Worm (Caenorhabditis elegans) whole organism, L3 larva: Measurements from ENCODE around the gene C27H6.8.

Source experiments
- R02D3.7 ChIP-seq: fragments of 150-350 bp; optimal IDR thresholded peaks from 2 replicates; lab custom pipeline; 2014; ENCODE audit warnings: missing biosample characterization, missing genetic modification characterization
- ZK546.5 ChIP-seq: sonication (generic microtip); optimal IDR thresholded peaks from 2 replicates; lab custom pipeline; 2017; ENCODE audit warnings: missing biosample characterization, missing genetic modification characterization
- aly-2 ChIP-seq: fragments of 150-350 bp; optimal IDR thresholded peaks from 2 replicates; lab custom pipeline; 2014; ENCODE audit warnings: missing biosample characterization, missing genetic modification characterization
- ama-1 ChIP-seq: fragments of 150-350 bp; optimal IDR thresholded peaks from 2 replicates; lab custom pipeline; 2018
- ceh-16 ChIP-seq: sonication (generic microtip); optimal IDR thresholded peaks from 2 replicates; lab custom pipeline; 2017; ENCODE audit warnings: missing biosample characterization, missing genetic modification characterization
- ceh-28 ChIP-seq: fragments of 150-350 bp; optimal IDR thresholded peaks from 2 replicates; lab custom pipeline; 2014; ENCODE audit warnings: missing biosample characterization, missing genetic modification reagents, missing genetic modification characterization
- ceh-82 ChIP-seq: fragments of 150-350 bp; optimal IDR thresholded peaks from 2 replicates; lab custom pipeline; 2014; ENCODE audit warnings: missing biosample characterization, missing genetic modification characterization
- ceh-9 ChIP-seq: sonication (generic microtip); optimal IDR thresholded peaks from 2 replicates; lab custom pipeline; 2018; ENCODE audit warnings: missing biosample characterization, missing genetic modification characterization
- daf-12 ChIP-seq: fragments of 150-350 bp; optimal IDR thresholded peaks from 2 replicates; lab custom pipeline; 2014; ENCODE audit warnings: missing biosample characterization, missing genetic modification reagents, missing genetic modification characterization
- egl-27 ChIP-seq: sonication (generic microtip); optimal IDR thresholded peaks from 4 replicates; lab custom pipeline; 2017; ENCODE audit warnings: missing biosample characterization, missing genetic modification reagents, missing genetic modification characterization
- egl-5 ChIP-seq: fragments of 150-350 bp; optimal IDR thresholded peaks from 2 replicates; lab custom pipeline; 2017; ENCODE audit warnings: missing biosample characterization, missing genetic modification reagents, missing genetic modification characterization, inconsistent platforms
- elt-1 ChIP-seq: fragments of 150-350 bp; optimal IDR thresholded peaks from 2 replicates; lab custom pipeline; 2014; ENCODE audit warnings: missing biosample characterization, missing genetic modification characterization
- elt-2 ChIP-seq: sonication (generic microtip); optimal IDR thresholded peaks from 2 replicates; lab custom pipeline; 2016; ENCODE audit warnings: missing genetic modification reagents, mild to moderate bottlenecking, missing genetic modification characterization, missing compliant biosample characterization
- elt-3 ChIP-seq, 3 experiments: fragments of 150-350 bp in 1 of 3; sonication (generic microtip) in 2 of 3; optimal IDR thresholded peaks; 2 replicates in 2 of 3; 4 replicates in 1 of 3; lab custom pipeline; 2014 to 2017; ENCODE audit warnings: missing biosample characterization in 3 of 3, missing genetic modification characterization in 3 of 3
- eor-1 ChIP-seq, 2 experiments: fragments of 150-350 bp; optimal IDR thresholded peaks; 2 replicates each; lab custom pipeline; 2014 to 2018; ENCODE audit warnings: missing biosample characterization in 2 of 2, missing genetic modification characterization in 2 of 2
- fkh-10 ChIP-seq: sonication (generic microtip); optimal IDR thresholded peaks from 2 replicates; lab custom pipeline; 2017; ENCODE audit warnings: missing biosample characterization, missing genetic modification reagents, missing genetic modification characterization
- fkh-2 ChIP-seq: fragments of 150-350 bp; optimal IDR thresholded peaks from 2 replicates; lab custom pipeline; 2014; ENCODE audit warnings: missing biosample characterization, missing genetic modification reagents, missing genetic modification characterization
- fos-1 ChIP-seq: fragments of 150-350 bp; optimal IDR thresholded peaks from 2 replicates; lab custom pipeline; 2014; ENCODE audit warnings: missing biosample characterization, missing genetic modification characterization
- hmg-11 ChIP-seq: sonication (generic microtip); optimal IDR thresholded peaks from 2 replicates; lab custom pipeline; 2016; ENCODE audit warnings: missing genetic modification characterization, missing compliant biosample characterization
- jun-1 ChIP-seq: fragments of 150-350 bp; optimal IDR thresholded peaks from 2 replicates; lab custom pipeline; 2014; ENCODE audit warnings: missing biosample characterization, missing genetic modification reagents, missing genetic modification characterization
- lin-15B ChIP-seq: fragments of 150-350 bp; optimal IDR thresholded peaks from 2 replicates; lab custom pipeline; 2014; ENCODE audit warnings: missing biosample characterization, missing genetic modification characterization
- lin-39 ChIP-seq: fragments of 150-350 bp; optimal IDR thresholded peaks from 2 replicates; lab custom pipeline; 2018; ENCODE audit warnings: missing biosample characterization, missing genetic modification reagents, missing genetic modification characterization
- lsy-12 ChIP-seq: sonication (generic microtip); optimal IDR thresholded peaks from 2 replicates; lab custom pipeline; 2016; ENCODE audit warnings: mild to moderate bottlenecking, missing genetic modification characterization, missing compliant biosample characterization
- nfya-1 ChIP-seq: sonication (generic microtip); optimal IDR thresholded peaks from 2 replicates; lab custom pipeline; 2017; ENCODE audit warnings: missing genetic modification characterization, mild to moderate bottlenecking, missing compliant biosample characterization, antibody characterized with exemption, moderate library complexity; ENCODE audit not compliant: insufficient read depth
- nhr-11 ChIP-seq: fragments of 150-350 bp; optimal IDR thresholded peaks from 2 replicates; lab custom pipeline; 2014; ENCODE audit warnings: missing biosample characterization, missing genetic modification characterization
- nhr-12 ChIP-seq: fragments of 150-350 bp; optimal IDR thresholded peaks from 2 replicates; lab custom pipeline; 2014; ENCODE audit warnings: missing biosample characterization, missing genetic modification characterization
- nhr-23 ChIP-seq: fragments of 150-350 bp; optimal IDR thresholded peaks from 2 replicates; lab custom pipeline; 2014; ENCODE audit warnings: missing biosample characterization, missing genetic modification reagents, missing genetic modification characterization
- nhr-237 ChIP-seq: fragments of 150-350 bp; optimal IDR thresholded peaks from 2 replicates; lab custom pipeline; 2014; ENCODE audit warnings: missing biosample characterization, missing genetic modification characterization
- nhr-25 ChIP-seq: sonication (generic microtip); optimal IDR thresholded peaks from 2 replicates; lab custom pipeline; 2017; ENCODE audit warnings: missing biosample characterization, missing genetic modification characterization
- nhr-28 ChIP-seq: fragments of 150-350 bp; optimal IDR thresholded peaks from 2 replicates; lab custom pipeline; 2014; ENCODE audit warnings: missing biosample characterization, missing genetic modification characterization
- nhr-43 ChIP-seq: sonication (generic microtip); optimal IDR thresholded peaks from 2 replicates; lab custom pipeline; 2016; ENCODE audit warnings: mild to moderate bottlenecking, missing genetic modification characterization, missing compliant biosample characterization; ENCODE audit not compliant: poor library complexity, severe bottlenecking
- nhr-67 ChIP-seq: fragments of 150-350 bp; optimal IDR thresholded peaks from 2 replicates; lab custom pipeline; 2014; ENCODE audit warnings: missing biosample characterization, missing genetic modification characterization
- nhr-76 ChIP-seq: fragments of 150-350 bp; sonication (generic microtip); optimal IDR thresholded peaks from 5 replicates; lab custom pipeline; 2014; ENCODE audit warnings: missing biosample characterization, missing genetic modification characterization
- nhr-77 ChIP-seq: fragments of 150-350 bp; optimal IDR thresholded peaks from 2 replicates; lab custom pipeline; 2014; ENCODE audit warnings: missing biosample characterization, missing genetic modification characterization
- sea-2 ChIP-seq: fragments of 150-350 bp; sonication (generic microtip); optimal IDR thresholded peaks from 4 replicates; lab custom pipeline; 2014; ENCODE audit warnings: missing biosample characterization, missing genetic modification reagents, missing genetic modification characterization
- skn-1 ChIP-seq: fragments of 150-350 bp; optimal IDR thresholded peaks from 2 replicates; lab custom pipeline; 2014; ENCODE audit warnings: missing biosample characterization, missing genetic modification characterization
- tbx-2 ChIP-seq: sonication (generic microtip); optimal IDR thresholded peaks from 2 replicates; lab custom pipeline; 2016; ENCODE audit warnings: mild to moderate bottlenecking, missing genetic modification characterization, missing compliant biosample characterization
- unc-39 ChIP-seq: sonication (generic microtip); optimal IDR thresholded peaks from 4 replicates; lab custom pipeline; 2017; ENCODE audit warnings: missing biosample characterization, missing genetic modification characterization
- unc-62 ChIP-seq: fragments of 150-350 bp; sonication (generic microtip); optimal IDR thresholded peaks from 4 replicates; lab custom pipeline; 2014; ENCODE audit warnings: missing biosample characterization, missing genetic modification reagents, missing genetic modification characterization
- zag-1 ChIP-seq: fragments of 150-350 bp; optimal IDR thresholded peaks from 2 replicates; lab custom pipeline; 2014; ENCODE audit warnings: missing biosample characterization, missing genetic modification characterization
- ztf-11 ChIP-seq: fragments of 150-350 bp; optimal IDR thresholded peaks from 2 replicates; lab custom pipeline; 2014; ENCODE audit warnings: missing biosample characterization, missing genetic modification characterization
- ztf-4 ChIP-seq: fragments of 150-350 bp; optimal IDR thresholded peaks from 2 replicates; lab custom pipeline; 2014; ENCODE audit warnings: missing biosample characterization, missing genetic modification characterization

Gene C27H6.8

DNA sequence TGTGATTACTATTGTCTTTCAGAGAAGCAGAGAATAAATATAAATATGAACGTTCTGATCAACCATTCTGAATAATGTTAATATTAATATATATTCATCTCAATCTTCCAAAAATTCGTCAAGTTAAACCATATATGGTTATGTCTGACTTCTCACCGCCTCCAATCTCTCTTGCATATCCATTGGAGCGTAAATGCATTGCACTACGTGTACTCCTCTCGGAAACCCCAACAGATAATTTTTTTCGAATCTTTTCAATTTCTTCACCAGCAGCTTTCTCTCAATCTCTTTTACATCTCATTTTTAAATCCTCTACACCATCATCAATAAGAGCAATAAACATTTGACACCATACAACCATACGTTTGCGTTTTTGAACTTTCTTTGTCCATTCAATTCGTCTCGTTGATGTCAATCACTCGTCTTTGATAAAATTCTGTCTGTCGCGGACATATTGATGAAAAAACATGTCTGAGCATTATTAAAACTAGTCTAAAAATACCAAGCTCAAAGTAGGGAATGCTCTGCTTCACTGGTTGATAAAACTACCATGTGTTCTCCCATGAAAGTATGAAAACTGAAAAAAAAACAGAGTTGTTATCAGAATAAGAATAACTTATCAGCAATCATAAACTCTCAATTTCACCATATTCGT is 15.9 kb upstream of the C27H6.8 start (continued):
- peak; percentile 52 for TF ChIP-seq nhr-43 (tag; lab: Kevin White, UChicago)
- no peak for TF ChIP-seq fkh-2
- no peak for TF ChIP-seq zag-1 (tag; lab: Kevin White, UChicago)
- peak; percentile 44 for TF ChIP-seq nhr-23 (tag; lab: Kevin White, UChicago)
- no peak for TF ChIP-seq eor-1 (tag; optimal IDR thresholded peaks at IDR 0.05; lab: Kevin White, UChicago)
- no peak for TF ChIP-seq lsy-12
- no peak for TF ChIP-seq ama-1 (lab: Kevin White, UChicago)
- no peak for TF ChIP-seq elt-1 (tag; lab: Kevin White, UChicago)
- no peak for TF ChIP-seq egl-27 (tag; lab: Kevin White, UChicago)
- TF ChIP-seq aly-2 (tag; lab: Kevin White, UChicago): no peak
- TF ChIP-seq nhr-28: no peak
- TF ChIP-seq fkh-10: no peak
- no peak for TF ChIP-seq elt-3 (tag; optimal IDR thresholded peaks at IDR 0.05; lab: Kevin White, UChicago)
- TF ChIP-seq lin-39 (tag; lab: Kevin White, UChicago): peak; percentile 38
- no peak for TF ChIP-seq ztf-11 (tag; lab: Kevin White, UChicago)
- no peak for TF ChIP-seq daf-12
- peak; percentile 31 for TF ChIP-seq skn-1 (tag; lab: Kevin White, UChicago)
- no peak for TF ChIP-seq unc-39 (tag; lab: Kevin White, UChicago)
- peak; percentile 41 for TF ChIP-seq nhr-25 (tag; lab: Kevin White, UChicago)
- no peak for TF ChIP-seq nhr-12
- TF ChIP-seq elt-2 (tag; lab: Kevin White, UChicago): peak; percentile 79
- no peak for TF ChIP-seq nhr-77
- no peak for TF ChIP-seq ztf-4
- TF ChIP-seq lin-15B (tag; lab: Kevin White, UChicago): peak; percentile 73
- TF ChIP-seq, all 47 proteins: peak for 13

DNA sequence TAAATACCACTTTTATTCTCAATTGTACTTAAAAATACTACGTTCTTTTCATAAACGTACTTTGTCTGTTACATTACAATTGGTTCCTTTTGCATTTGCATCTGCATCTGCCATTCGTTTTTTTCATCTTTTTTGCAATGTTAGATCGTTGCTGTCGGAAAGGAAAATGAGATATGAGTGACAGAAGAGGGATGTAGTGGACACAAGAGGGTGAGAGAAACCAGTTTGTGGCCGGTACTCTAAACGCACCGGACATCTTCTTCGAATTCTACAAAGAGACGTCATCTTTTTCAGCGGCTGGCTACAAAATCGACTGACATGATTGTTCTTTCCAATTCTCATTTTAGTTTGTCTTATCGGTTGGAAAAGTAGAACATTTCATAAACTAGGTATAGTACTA is 15.1 kb upstream of the C27H6.8 start:
- TF ChIP-seq nfya-1 (tag; lab: Kevin White, UChicago): peak; percentile 24
- TF ChIP-seq lsy-12: no peak
- no peak for TF ChIP-seq ceh-28 (tag; lab: Kevin White, UChicago)
- TF ChIP-seq fos-1 (tag; lab: Kevin White, UChicago): no peak
- TF ChIP-seq lin-39 (tag; lab: Kevin White, UChicago): no peak
- no peak for TF ChIP-seq ama-1 (lab: Kevin White, UChicago)
- TF ChIP-seq ceh-16 (tag; lab: Kevin White, UChicago): no peak
- peak; percentile 78 for TF ChIP-seq unc-62
- TF ChIP-seq R02D3.7 (tag; lab: Kevin White, UChicago): no peak
- TF ChIP-seq ztf-11 (tag; lab: Kevin White, UChicago): no peak
- no peak for TF ChIP-seq tbx-2
- no peak for TF ChIP-seq nhr-43 (tag; lab: Kevin White, UChicago)
- TF ChIP-seq ceh-82 (tag; lab: Kevin White, UChicago): no peak
- no peak for TF ChIP-seq nhr-11 (tag; lab: Kevin White, UChicago)
- TF ChIP-seq nhr-67 (tag; lab: Kevin White, UChicago): no peak
- TF ChIP-seq ZK546.5 (tag; lab: Kevin White, UChicago): no peak
- TF ChIP-seq nhr-25 (tag; lab: Kevin White, UChicago): peak; percentile 78
- TF ChIP-seq sea-2 (GFP tag; lab: Kevin White, UChicago): no peak
- TF ChIP-seq egl-27 (tag; lab: Kevin White, UChicago): peak; percentile 5
- no peak for TF ChIP-seq elt-3 (tag; optimal IDR thresholded peaks at IDR 0.05; lab: Kevin White, UChicago)
- no peak for TF ChIP-seq aly-2 (tag; lab: Kevin White, UChicago)
- no peak for TF ChIP-seq hmg-11 (tag; lab: Kevin White, UChicago)
- no peak for TF ChIP-seq nhr-237 (tag; lab: Kevin White, UChicago)
- TF ChIP-seq, all 47 proteins: peak for 4

DNA sequence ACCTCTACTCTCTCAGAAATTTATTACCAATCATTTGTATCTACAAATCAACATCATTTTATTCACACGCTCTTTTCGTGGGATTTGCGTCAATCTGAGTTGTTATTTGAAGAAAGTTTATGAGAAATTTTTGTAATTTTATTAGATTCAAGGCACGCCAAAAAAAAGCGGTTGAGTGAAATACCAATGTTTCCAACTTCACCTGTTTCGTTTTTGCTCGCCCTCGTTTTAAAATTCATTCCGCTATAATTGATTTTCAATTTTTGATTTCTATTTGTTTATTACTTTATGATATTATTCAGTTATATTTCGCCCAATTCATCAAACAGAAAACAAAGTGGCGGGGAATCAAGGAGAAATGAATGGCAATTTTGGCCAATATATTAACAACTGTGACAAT is 13.2 kb upstream of the C27H6.8 start, which contains the start of gene K08H10.10:
TSS of gene K08H10.10 (plus strand) at position 301 of the 400 bp plus-strand sequence.
- TF ChIP-seq daf-12 (no peak), fkh-10 (no peak), unc-39 (tag; lab: Kevin White, UChicago) (no peak), lin-39 (tag; lab: Kevin White, UChicago) (no peak), jun-1 (tag; lab: Kevin White, UChicago) (no peak), lsy-12 (no peak), ZK546.5 (tag; lab: Kevin White, UChicago) (no peak), nhr-23 (tag; lab: Kevin White, UChicago) (no peak), nhr-25 (tag; lab: Kevin White, UChicago) (no peak), ceh-9 (tag; lab: Kevin White, UChicago) (no peak), fos-1 (tag; lab: Kevin White, UChicago) (no peak), tbx-2 (no peak), eor-1 (tag; optimal IDR thresholded peaks at IDR 0.05; lab: Kevin White, UChicago) (no peak), egl-5 (tag; lab: Kevin White, UChicago) (no peak), nhr-77 (no peak), nhr-67 (tag; lab: Kevin White, UChicago) (no peak), nhr-76 (tag; lab: Kevin White, UChicago) (no peak), nfya-1 (tag; lab: Kevin White, UChicago) (no peak)
